Fruit fly (Drosophila melanogaster) whole organism, embryonic: Measurements from ENCODE around the gene CG3815.

Experiments used
- Adf1 ChIP-seq: fragments of 200-800 bp; sonication (Bioruptor generic); IDR thresholded peaks from 2 replicates; pipeline ENCODE4 v1.3.6; 2022; ENCODE audit warnings: missing biosample characterization, missing genetic modification characterization
- Atf3 ChIP-seq: fragments of 200-800 bp; sonication (Bioruptor generic); optimal IDR thresholded peaks from 3 replicates; lab custom pipeline; 2016; ENCODE audit warnings: missing biosample characterization, missing genetic modification characterization
- C15 ChIP-seq: fragments of 200-800 bp; sonication (Bioruptor generic); IDR thresholded peaks from 3 replicates; pipeline ENCODE4 v1.3.6; 2022; ENCODE audit warnings: missing biosample characterization, missing genetic modification characterization
- CG10462 ChIP-seq: fragments of 200-800 bp; sonication (Bioruptor generic); optimal IDR thresholded peaks from 2 replicates; lab custom pipeline; 2016; ENCODE audit warnings: missing biosample characterization, missing genetic modification characterization
- CG14050 ChIP-seq: fragments of 200-800 bp; sonication (Bioruptor generic); IDR thresholded peaks from 3 replicates; pipeline ENCODE4 v1.3.6; 2022; ENCODE audit warnings: missing biosample characterization, missing genetic modification characterization
- CG14441 ChIP-seq: fragments of 200-800 bp; sonication (Bioruptor generic); IDR thresholded peaks from 2 replicates; pipeline ENCODE4 v1.3.6; 2022; ENCODE audit warnings: missing biosample characterization, missing genetic modification characterization
- CG17385 ChIP-seq: fragments of 200-800 bp; sonication (Bioruptor generic); optimal IDR thresholded peaks from 3 replicates; lab custom pipeline; 2018; ENCODE audit warnings: missing biosample characterization, mild to moderate bottlenecking, missing genetic modification characterization
- CG17802 ChIP-seq: fragments of 200-800 bp; sonication (Bioruptor generic); optimal IDR thresholded peaks from 2 replicates; lab custom pipeline; 2018; ENCODE audit warnings: missing biosample characterization, mild to moderate bottlenecking, missing genetic modification characterization, moderate library complexity
- CG2116 ChIP-seq: fragments of 200-800 bp; sonication (Bioruptor generic); optimal IDR thresholded peaks from 3 replicates; lab custom pipeline; 2018; ENCODE audit warnings: missing biosample characterization, mild to moderate bottlenecking, missing genetic modification characterization
- CG30020 ChIP-seq: fragments of 200-800 bp; optimal IDR thresholded peaks from 2 replicates; lab custom pipeline; 2019; ENCODE audit warnings: missing biosample characterization, mild to moderate bottlenecking, missing genetic modification characterization, moderate library complexity
- CG31388 ChIP-seq: fragments of 200-800 bp; sonication (Bioruptor generic); optimal IDR thresholded peaks from 2 replicates; lab custom pipeline; 2016; ENCODE audit warnings: missing biosample characterization, missing genetic modification characterization
- CG31441 ChIP-seq: fragments of 200-800 bp; sonication (Bioruptor generic); IDR thresholded peaks from 2 replicates; pipeline ENCODE4 v1.3.6; 2022; ENCODE audit warnings: missing biosample characterization, missing genetic modification characterization
- CG34422 ChIP-seq: fragments of 200-800 bp; sonication (Bioruptor generic); IDR thresholded peaks from 3 replicates; pipeline ENCODE4 v1.3.6; 2022; ENCODE audit warnings: missing biosample characterization, missing genetic modification characterization
- CG4404 ChIP-seq: fragments of 200-800 bp; sonication (Bioruptor generic); IDR thresholded peaks from 2 replicates; pipeline ENCODE4 v1.3.6; 2022; ENCODE audit warnings: missing biosample characterization, missing genetic modification characterization
- CG6272 ChIP-seq: fragments of 200-800 bp; sonication (Bioruptor generic); IDR thresholded peaks from 2 replicates; pipeline ENCODE4 v1.3.6; 2022; ENCODE audit warnings: missing biosample characterization, missing genetic modification characterization
- CG8290 ChIP-seq, 3 experiments: fragments of 200-800 bp; sonication (Bioruptor generic); optimal IDR thresholded peaks; 2 replicates each; lab custom pipeline; 2016 to 2019; ENCODE audit warnings: missing biosample characterization in 3 of 3, missing genetic modification characterization in 3 of 3, mild to moderate bottlenecking in 2 of 3, moderate library complexity in 1 of 3
- CG8388 ChIP-seq: fragments of 200-800 bp; sonication (Bioruptor generic); optimal IDR thresholded peaks from 2 replicates; lab custom pipeline; 2019; ENCODE audit warnings: missing biosample characterization, mild to moderate bottlenecking, missing genetic modification characterization, moderate library complexity
- CoRest ChIP-seq: fragments of 200-800 bp; sonication (Bioruptor generic); optimal IDR thresholded peaks from 3 replicates; lab custom pipeline; 2018; ENCODE audit warnings: missing biosample characterization, mild to moderate bottlenecking, missing genetic modification characterization, moderate library complexity
- Fer3 ChIP-seq: fragments of 200-800 bp; sonication (Bioruptor generic); optimal IDR thresholded peaks from 2 replicates; lab custom pipeline; 2018; ENCODE audit warnings: missing biosample characterization, mild to moderate bottlenecking, missing genetic modification characterization, moderate library complexity
- HLH54F ChIP-seq: fragments of 200-800 bp; sonication (Bioruptor generic); optimal IDR thresholded peaks from 3 replicates; lab custom pipeline; 2016; ENCODE audit warnings: missing biosample characterization, missing genetic modification characterization
- Hand ChIP-seq: fragments of 200-800 bp; sonication (Bioruptor generic); optimal IDR thresholded peaks from 2 replicates; lab custom pipeline; 2017; ENCODE audit warnings: mild to moderate bottlenecking, missing biosample characterization, missing genetic modification reagents, missing genetic modification characterization
- Hr3 ChIP-seq: fragments of 200-800 bp; sonication (Bioruptor generic); optimal IDR thresholded peaks from 3 replicates; lab custom pipeline; 2016; ENCODE audit warnings: missing biosample characterization, missing genetic modification characterization
- MBD-R2 ChIP-seq: fragments of 200-800 bp; sonication (Bioruptor generic); IDR thresholded peaks from 2 replicates; pipeline ENCODE4 v1.3.6; 2022; ENCODE audit warnings: missing biosample characterization, missing genetic modification characterization
- Myb ChIP-seq: fragments of 200-800 bp; sonication (Bioruptor generic); optimal IDR thresholded peaks from 2 replicates; lab custom pipeline; 2016; ENCODE audit warnings: missing biosample characterization, missing genetic modification characterization
- NC2β ChIP-seq: fragments of 200-800 bp; sonication (Bioruptor generic); optimal IDR thresholded peaks from 2 replicates; lab custom pipeline; 2016; ENCODE audit warnings: missing biosample characterization, missing genetic modification characterization
- Oli ChIP-seq: fragments of 200-800 bp; sonication (Bioruptor generic); optimal IDR thresholded peaks from 2 replicates; lab custom pipeline; 2018; ENCODE audit warnings: missing biosample characterization, mild to moderate bottlenecking, missing genetic modification characterization, moderate library complexity
- Side ChIP-seq: fragments of 200-800 bp; sonication (Bioruptor generic); optimal IDR thresholded peaks from 2 replicates; lab custom pipeline; 2016; ENCODE audit warnings: missing biosample characterization, missing genetic modification characterization
- Sin3A ChIP-seq: fragments of >200 bp; optimal IDR thresholded peaks from 2 replicates; lab custom pipeline; 2018
- ap ChIP-seq: fragments of 200-800 bp; sonication (Bioruptor generic); IDR thresholded peaks from 2 replicates; pipeline ENCODE4 v1.3.6; 2022; ENCODE audit warnings: missing biosample characterization, missing genetic modification characterization
- az2 ChIP-seq: fragments of 200-800 bp; sonication (Bioruptor generic); optimal IDR thresholded peaks from 3 replicates; lab custom pipeline; 2016; ENCODE audit warnings: missing biosample characterization, missing genetic modification characterization
- cg ChIP-seq: fragments of 200-800 bp; sonication (Bioruptor generic); optimal IDR thresholded peaks from 3 replicates; lab custom pipeline; 2019; ENCODE audit warnings: missing biosample characterization, mild to moderate bottlenecking, missing genetic modification characterization, moderate library complexity
- dpn ChIP-seq, 2 experiments: fragments of 200-800 bp; sonication (Bioruptor generic); optimal IDR thresholded peaks; 3 replicates each; lab custom pipeline; 2016; ENCODE audit warnings: missing biosample characterization in 2 of 2, missing genetic modification characterization in 2 of 2
- ewg ChIP-seq: fragments of 200-800 bp; sonication (Bioruptor generic); optimal IDR thresholded peaks from 3 replicates; lab custom pipeline; 2017; ENCODE audit warnings: mild to moderate bottlenecking, missing biosample characterization, missing genetic modification reagents, missing genetic modification characterization
- fd3F ChIP-seq: fragments of 200-800 bp; sonication (Bioruptor generic); optimal IDR thresholded peaks from 2 replicates; lab custom pipeline; 2018; ENCODE audit warnings: missing biosample characterization, mild to moderate bottlenecking, missing genetic modification characterization, moderate library complexity
- hbn ChIP-seq: fragments of 200-800 bp; sonication (Bioruptor generic); IDR thresholded peaks from 2 replicates; pipeline ENCODE4 v1.3.6; 2022; ENCODE audit warnings: missing biosample characterization, missing genetic modification characterization; ENCODE audit not compliant: partially characterized antibody
- inv ChIP-seq: fragments of 200-800 bp; sonication (Bioruptor generic); IDR thresholded peaks from 2 replicates; pipeline ENCODE4 v1.3.6; 2022; ENCODE audit warnings: missing biosample characterization, missing genetic modification characterization; ENCODE audit not compliant: partially characterized antibody
- luna ChIP-seq: fragments of 200-800 bp; sonication (Bioruptor generic); optimal IDR thresholded peaks from 2 replicates; lab custom pipeline; 2016; ENCODE audit warnings: missing biosample characterization, missing genetic modification characterization
- maf-S ChIP-seq: fragments of 200-800 bp; sonication (Bioruptor generic); optimal IDR thresholded peaks from 2 replicates; lab custom pipeline; 2016; ENCODE audit warnings: missing biosample characterization, missing genetic modification characterization
- mam ChIP-seq: fragments of 200-800 bp; sonication (Bioruptor generic); optimal IDR thresholded peaks from 3 replicates; lab custom pipeline; 2016; ENCODE audit warnings: missing biosample characterization, missing genetic modification characterization
- oc ChIP-seq: fragments of 200-800 bp; sonication (Bioruptor generic); optimal IDR thresholded peaks from 2 replicates; lab custom pipeline; 2018; ENCODE audit warnings: missing biosample characterization, mild to moderate bottlenecking, missing genetic modification characterization, moderate library complexity
- otp ChIP-seq: fragments of 200-800 bp; sonication (Bioruptor generic); IDR thresholded peaks from 3 replicates; pipeline ENCODE4, ENCODE4 v1.3.6; 2022; ENCODE audit warnings: missing biosample characterization, missing genetic modification characterization
- pan ChIP-seq, 4 experiments: fragments of >200 bp in 3 of 4; fragments of 200-800 bp in 1 of 4; sonication (Bioruptor generic) in 1 of 4; optimal IDR thresholded peaks in 3 of 4; IDR thresholded peaks in 1 of 4; 2 replicates each; pipeline versions ENCODE4 v1.3.6 to Lab custom; 2017 to 2022; ENCODE audit warnings: missing biosample characterization in 2 of 4, missing genetic modification characterization in 2 of 4, mixed read lengths in 1 of 4
- phol ChIP-seq: fragments of 200-800 bp; sonication (Bioruptor generic); optimal IDR thresholded peaks from 3 replicates; lab custom pipeline; 2018; ENCODE audit warnings: missing biosample characterization, mild to moderate bottlenecking, missing genetic modification characterization, moderate library complexity
- pnt ChIP-seq: fragments of 200-800 bp; sonication (Bioruptor generic); optimal IDR thresholded peaks from 3 replicates; lab custom pipeline; 2016; ENCODE audit warnings: missing biosample characterization, missing genetic modification characterization
- prd ChIP-seq, 3 experiments: fragments of >200 bp in 2 of 3; fragments of 200-800 bp in 1 of 3; sonication (Bioruptor generic) in 1 of 3; optimal IDR thresholded peaks in 2 of 3; IDR thresholded peaks in 1 of 3; 2 replicates in 2 of 3; 3 replicates in 1 of 3; pipeline versions ENCODE4 v1.3.6 to Lab custom; 2017 to 2022; ENCODE audit warnings: missing biosample characterization in 1 of 3, missing genetic modification characterization in 1 of 3
- repo ChIP-seq: fragments of 200-800 bp; sonication (Bioruptor generic); optimal IDR thresholded peaks from 2 replicates; lab custom pipeline; 2016; ENCODE audit warnings: missing biosample characterization, missing genetic modification characterization
- toy ChIP-seq: fragments of 200-800 bp; sonication (Bioruptor generic); IDR thresholded peaks from 2 replicates; pipeline ENCODE4 v1.3.6; 2022; ENCODE audit warnings: missing biosample characterization, missing genetic modification characterization
- unc-4 ChIP-seq: fragments of 200-800 bp; sonication (Bioruptor generic); IDR thresholded peaks from 2 replicates; pipeline ENCODE4 v1.3.6; 2022; ENCODE audit warnings: missing biosample characterization, missing genetic modification characterization; ENCODE audit not compliant: partially characterized antibody
- zfh2 ChIP-seq: fragments of 200-800 bp; sonication (Bioruptor generic); optimal IDR thresholded peaks from 2 replicates; lab custom pipeline; 2016; ENCODE audit warnings: missing biosample characterization, missing genetic modification characterization

The CG3815 gene

DNA sequence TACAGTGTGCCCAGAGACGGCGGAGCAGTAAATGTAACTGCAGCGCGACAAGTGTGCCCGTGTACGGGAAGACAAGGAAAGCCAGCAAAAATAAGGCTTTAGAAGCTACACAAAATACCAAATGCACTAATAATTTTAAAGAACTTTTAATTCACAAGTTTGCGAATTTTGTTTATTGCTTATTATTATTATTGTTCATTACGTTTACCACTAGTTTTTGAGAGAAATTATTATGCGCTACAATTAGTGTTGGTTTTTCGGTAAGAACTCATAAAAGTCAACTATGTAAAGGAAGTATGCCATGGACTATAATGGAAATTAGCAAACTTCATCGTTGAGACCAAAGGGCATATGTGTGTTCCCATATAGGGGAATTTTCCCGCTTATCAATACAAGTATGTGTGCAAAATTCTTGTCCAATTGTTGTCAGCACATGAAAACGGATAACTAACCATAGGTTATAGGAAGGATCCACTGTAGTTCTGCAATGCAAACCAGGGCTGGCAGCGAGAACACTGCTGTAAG, 27.9 kb upstream of the CG3815 start, which contains the start of gene schlank (continued):
- TF ChIP-seq HLH54F (GFP tag; lab: Kevin White, UChicago) (peak; percentile 67), CG8388 (GFP tag; lab: Kevin White, UChicago) (peak; percentile 52), maf-S (peak; percentile 20), CG8290 (GFP tag; optimal IDR thresholded peaks at IDR 0.05; lab: Kevin White, UChicago) (peak; percentile 46), CG8290 (tag; optimal IDR thresholded peaks at IDR 0.05; lab: Kevin White, UChicago) (peak in 1 of 2 experiments; percentile 72), phol (tag; lab: Kevin White, UChicago) (peak; percentile 61), CG4404 (GFP tag; lab: Robert Waterston, UW) (peak; percentile 44; the same call in 1 of the 2 replicates), mam (GFP tag; lab: Kevin White, UChicago) (peak; percentile 73), Atf3 (GFP tag; lab: Kevin White, UChicago) (no peak), repo (peak; percentile 24), prd (optimal IDR thresholded peaks at IDR 0.05; lab: Kevin White, UChicago) (no peak), prd (GFP tag; IDR thresholded peaks at IDR 0.05; lab: Robert Waterston, UW) (peak; percentile 81), toy (GFP tag; lab: Robert Waterston, UW) (no peak), zfh2 (GFP tag; lab: Kevin White, UChicago) (peak; percentile 51), az2 (GFP tag; lab: Kevin White, UChicago) (peak; percentile 55), Myb (GFP tag; lab: Kevin White, UChicago) (peak; percentile 44), fd3F (GFP tag; lab: Kevin White, UChicago) (peak; percentile 22), CG2116 (GFP tag; lab: Kevin White, UChicago) (no peak), luna (GFP tag; lab: Kevin White, UChicago) (no peak), CG17385 (GFP tag; lab: Kevin White, UChicago) (no peak), CG14441 (GFP tag; lab: Robert Waterston, UW) (peak; percentile 71), ewg (GFP tag; lab: Kevin White, UChicago) (peak; percentile 39), MBD-R2 (GFP tag; lab: Robert Waterston, UW) (no peak), Oli (peak; percentile 52), Side (GFP tag; lab: Kevin White, UChicago) (peak; percentile 58), NC2β (GFP tag; lab: Kevin White, UChicago) (peak; percentile 60), ap (GFP tag; lab: Robert Waterston, UW) (0 out of 2 replicates have a peak, but pooled peaks have one; percentile 42), dpn (GFP tag; optimal IDR thresholded peaks at IDR 0.05; lab: Kevin White, UChicago) (peak; percentile 56 to 57), CG17802 (tag; lab: Kevin White, UChicago) (no peak), Fer3 (tag; lab: Kevin White, UChicago) (peak; percentile 52), C15 (no peak), Adf1 (no peak), Hr3 (GFP tag; lab: Kevin White, UChicago) (peak; percentile 41), CG14050 (peak; percentile 32; the same call in 1 of the 3 replicates), inv (GFP tag; lab: Robert Waterston, UW) (no peak), oc (tag; lab: Kevin White, UChicago) (no peak), CoRest (peak; percentile 68), CG30020 (tag; lab: Kevin White, UChicago) (peak; percentile 38), pnt (GFP tag; lab: Kevin White, UChicago) (peak; percentile 60), Hand (GFP tag; lab: Kevin White, UChicago) (no peak), Sin3A (lab: Kevin White, UChicago) (peak; percentile 37), CG6272 (GFP tag; lab: Robert Waterston, UW) (0 out of 2 replicates have a peak, but pooled peaks have one; percentile 6), CG31441 (GFP tag; lab: Robert Waterston, UW) (no peak), otp (GFP tag; lab: Robert Waterston, UW) (0 out of 3 replicates have a peak, but pooled peaks have one; percentile 12), cg (GFP tag; lab: Kevin White, UChicago) (no peak), CG10462 (GFP tag; lab: Kevin White, UChicago) (peak; percentile 26), CG31388 (GFP tag; lab: Kevin White, UChicago) (no peak), pan (optimal IDR thresholded peaks at IDR 0.05; lab: Kevin White, UChicago) (no peak), pan (GFP tag; optimal IDR thresholded peaks at IDR 0.05 in 1 of 2, IDR thresholded peaks at IDR 0.05 in 1 of 2) (peak in 1 of 2 experiments; percentile 68), hbn (GFP tag; lab: Robert Waterston, UW) (no peak), unc-4 (GFP tag; lab: Robert Waterston, UW) (no peak), CG34422 (GFP tag; lab: Robert Waterston, UW) (no peak)
